Worm (Caenorhabditis elegans) whole organism, early embryonic: Measurements from ENCODE around the gene K11H12.10.

Experiments used
- ama-1 ChIP-seq: fragments of 150-350 bp; optimal IDR thresholded peaks from 2 replicates; lab custom pipeline; 2014
- flt-1 ChIP-seq: fragments of 200-800 bp; sonication (Bioruptor generic); IDR thresholded peaks from 2 replicates; pipeline ENCODE4 v1.3.6; 2022; ENCODE audit warnings: missing genetic modification characterization, missing compliant biosample characterization
- hmbx-1 ChIP-seq: sonication (generic microtip); optimal IDR thresholded peaks from 2 replicates; lab custom pipeline; 2016; ENCODE audit warnings: mild to moderate bottlenecking, missing genetic modification characterization, missing compliant biosample characterization
- hmg-4 ChIP-seq: fragments of 200-800 bp; sonication (Bioruptor generic); optimal IDR thresholded peaks from 2 replicates; lab custom pipeline; 2018; ENCODE audit warnings: mild to moderate bottlenecking, missing genetic modification characterization, missing compliant biosample characterization
- pes-1 ChIP-seq: fragments of 200-800 bp; sonication (Bioruptor generic); IDR thresholded peaks from 2 replicates; pipeline ENCODE4 v1.3.6; 2022; ENCODE audit warnings: missing genetic modification reagents, missing genetic modification characterization, missing compliant biosample characterization

ce11 chrIV:639167-639566 lies 36.7 kb upstream of the K11H12.10 start:
- TF ChIP-seq ama-1 (lab: Kevin White, UChicago) (no peak), hmbx-1 (no peak), hmg-4 (GFP tag; lab: Kevin White, UChicago) (no peak), flt-1 (GFP tag; lab: Robert Waterston, UW) (no peak), pes-1 (GFP tag; lab: Robert Waterston, UW) (no peak)
